Fruit fly (Drosophila melanogaster) whole organism, embryonic: ENCODE results near the gene fit.

Source experiments
- CG10147 ChIP-seq: fragments of 200-800 bp; sonication (Bioruptor generic); optimal IDR thresholded peaks from 2 replicates; lab custom pipeline; 2019; ENCODE audit warnings: missing biosample characterization, mild to moderate bottlenecking, missing genetic modification characterization, moderate library complexity
- CG10321 ChIP-seq: fragments of 200-800 bp; sonication (Bioruptor generic); IDR thresholded peaks from 2 replicates; pipeline ENCODE4 v1.3.6; 2022; ENCODE audit warnings: missing biosample characterization, missing genetic modification characterization
- CG11504 ChIP-seq: fragments of 200-800 bp; sonication (Bioruptor generic); optimal IDR thresholded peaks from 3 replicates; lab custom pipeline; 2019; ENCODE audit warnings: missing biosample characterization, mild to moderate bottlenecking, missing genetic modification characterization, moderate library complexity
- CG12744 ChIP-seq: fragments of 200-800 bp; sonication (Bioruptor generic); optimal IDR thresholded peaks from 2 replicates; lab custom pipeline; 2016; ENCODE audit warnings: missing biosample characterization, missing genetic modification characterization
- CG13424 ChIP-seq: fragments of 200-800 bp; sonication (Bioruptor generic); optimal IDR thresholded peaks from 2 replicates; lab custom pipeline; 2019; ENCODE audit warnings: missing biosample characterization, mild to moderate bottlenecking, missing genetic modification characterization, moderate library complexity
- CG13624 ChIP-seq: fragments of 200-800 bp; sonication (Bioruptor generic); optimal IDR thresholded peaks from 2 replicates; lab custom pipeline; 2016; ENCODE audit warnings: missing biosample characterization, missing genetic modification characterization
- CG15011 ChIP-seq: fragments of 200-800 bp; sonication (Bioruptor generic); optimal IDR thresholded peaks from 3 replicates; lab custom pipeline; 2018; ENCODE audit warnings: missing biosample characterization, mild to moderate bottlenecking, missing genetic modification characterization
- CG15073 ChIP-seq: fragments of 200-800 bp; sonication (Bioruptor generic); optimal IDR thresholded peaks from 2 replicates; lab custom pipeline; 2016; ENCODE audit warnings: missing biosample characterization, missing genetic modification characterization
- CG15479 ChIP-seq: fragments of 200-800 bp; sonication (Bioruptor generic); optimal IDR thresholded peaks from 3 replicates; lab custom pipeline; 2019; ENCODE audit warnings: missing biosample characterization, mild to moderate bottlenecking, missing genetic modification characterization, moderate library complexity
- CG2116 ChIP-seq: fragments of 200-800 bp; sonication (Bioruptor generic); optimal IDR thresholded peaks from 3 replicates; lab custom pipeline; 2018; ENCODE audit warnings: missing biosample characterization, mild to moderate bottlenecking, missing genetic modification characterization
- CG2678 ChIP-seq: fragments of 200-800 bp; sonication (Bioruptor generic); optimal IDR thresholded peaks from 3 replicates; lab custom pipeline; 2019; ENCODE audit warnings: missing biosample characterization, mild to moderate bottlenecking, missing genetic modification characterization, moderate library complexity
- CG31224 ChIP-seq: fragments of 200-800 bp; sonication (Bioruptor generic); IDR thresholded peaks from 2 replicates; pipeline ENCODE4 v1.3.6; 2022; ENCODE audit warnings: missing biosample characterization, missing genetic modification characterization
- CG33557 ChIP-seq: fragments of 200-800 bp; sonication (Bioruptor generic); optimal IDR thresholded peaks from 2 replicates; lab custom pipeline; 2019; ENCODE audit warnings: missing biosample characterization, mild to moderate bottlenecking, missing genetic modification characterization, moderate library complexity
- CG6654 ChIP-seq: fragments of 200-800 bp; sonication (Bioruptor generic); optimal IDR thresholded peaks from 2 replicates; lab custom pipeline; 2017; ENCODE audit warnings: missing biosample characterization, mild to moderate bottlenecking, missing genetic modification characterization
- CG6791 ChIP-seq: fragments of 200-800 bp; sonication (Bioruptor generic); IDR thresholded peaks from 3 replicates; pipeline ENCODE4 v1.3.6; 2022; ENCODE audit warnings: missing biosample characterization, missing genetic modification characterization; ENCODE audit not compliant: partially characterized antibody
- CG7271 ChIP-seq: fragments of 200-800 bp; sonication (Bioruptor generic); optimal IDR thresholded peaks from 2 replicates; lab custom pipeline; 2018; ENCODE audit warnings: missing biosample characterization, mild to moderate bottlenecking, missing genetic modification characterization, moderate library complexity
- CG7928 ChIP-seq: fragments of 200-800 bp; sonication (Bioruptor generic); optimal IDR thresholded peaks from 2 replicates; lab custom pipeline; 2017; ENCODE audit warnings: missing biosample characterization, mild to moderate bottlenecking, missing genetic modification characterization
- Chrac-16 ChIP-seq: fragments of 200-800 bp; sonication (Bioruptor generic); optimal IDR thresholded peaks from 3 replicates; lab custom pipeline; 2016; ENCODE audit warnings: missing biosample characterization, missing genetic modification characterization
- CoRest ChIP-seq: fragments of 200-800 bp; sonication (Bioruptor generic); optimal IDR thresholded peaks from 3 replicates; lab custom pipeline; 2018; ENCODE audit warnings: missing biosample characterization, mild to moderate bottlenecking, missing genetic modification characterization, moderate library complexity
- Doc3 ChIP-seq: fragments of 200-800 bp; sonication (Bioruptor generic); IDR thresholded peaks from 3 replicates; pipeline ENCODE4 v1.3.6; 2022; ENCODE audit warnings: missing biosample characterization, missing genetic modification characterization; ENCODE audit not compliant: partially characterized antibody
- Dp ChIP-seq: fragments of 200-800 bp; sonication (Bioruptor generic); optimal IDR thresholded peaks from 2 replicates; lab custom pipeline; 2018; ENCODE audit warnings: missing biosample characterization, mild to moderate bottlenecking, missing genetic modification characterization, moderate library complexity
- Dref ChIP-seq: fragments of 200-800 bp; sonication (Bioruptor generic); IDR thresholded peaks from 2 replicates; pipeline ENCODE4 v1.3.6; 2022; ENCODE audit warnings: missing biosample characterization, missing genetic modification characterization
- Ets97D ChIP-seq: fragments of 200-800 bp; sonication (Bioruptor generic); optimal IDR thresholded peaks from 3 replicates; lab custom pipeline; 2016; ENCODE audit warnings: missing biosample characterization, missing genetic modification characterization
- Fer3 ChIP-seq: fragments of 200-800 bp; sonication (Bioruptor generic); optimal IDR thresholded peaks from 2 replicates; lab custom pipeline; 2018; ENCODE audit warnings: missing biosample characterization, mild to moderate bottlenecking, missing genetic modification characterization, moderate library complexity
- Gsc ChIP-seq: fragments of 200-800 bp; sonication (Bioruptor generic); IDR thresholded peaks from 2 replicates; pipeline ENCODE4 v1.3.6; 2022; ENCODE audit warnings: missing biosample characterization, missing genetic modification characterization
- H2.0 ChIP-seq: fragments of 200-800 bp; sonication (Bioruptor generic); IDR thresholded peaks from 2 replicates; pipeline ENCODE4 v1.3.6; 2022; ENCODE audit warnings: missing biosample characterization, missing genetic modification characterization
- HLH3B ChIP-seq: fragments of 200-800 bp; sonication (Bioruptor generic); IDR thresholded peaks from 2 replicates; pipeline ENCODE4 v1.3.6; 2022; ENCODE audit warnings: missing biosample characterization, missing genetic modification characterization
- HLH54F ChIP-seq: fragments of 200-800 bp; sonication (Bioruptor generic); optimal IDR thresholded peaks from 3 replicates; lab custom pipeline; 2016; ENCODE audit warnings: missing biosample characterization, missing genetic modification characterization
- Oli ChIP-seq: fragments of 200-800 bp; sonication (Bioruptor generic); optimal IDR thresholded peaks from 2 replicates; lab custom pipeline; 2018; ENCODE audit warnings: missing biosample characterization, mild to moderate bottlenecking, missing genetic modification characterization, moderate library complexity
- Opbp ChIP-seq: fragments of 200-800 bp; sonication (Bioruptor generic); IDR thresholded peaks from 3 replicates; pipeline ENCODE4 v1.3.6; 2022; ENCODE audit warnings: missing biosample characterization, missing genetic modification characterization; ENCODE audit not compliant: partially characterized antibody
- Sry-δ ChIP-seq: fragments of 200-800 bp; sonication (Bioruptor generic); optimal IDR thresholded peaks from 2 replicates; lab custom pipeline; 2016; ENCODE audit warnings: missing biosample characterization, missing genetic modification characterization
- bbx ChIP-seq: fragments of 200-800 bp; sonication (Bioruptor generic); IDR thresholded peaks from 2 replicates; pipeline ENCODE4 v1.3.6; 2022; ENCODE audit warnings: missing biosample characterization, missing genetic modification characterization; ENCODE audit not compliant: partially characterized antibody
- cad ChIP-seq: fragments of >200 bp; optimal IDR thresholded peaks from 2 replicates; lab custom pipeline; 2017; ENCODE audit warnings: missing biosample characterization, missing genetic modification characterization
- cg ChIP-seq: fragments of 200-800 bp; sonication (Bioruptor generic); optimal IDR thresholded peaks from 3 replicates; lab custom pipeline; 2019; ENCODE audit warnings: missing biosample characterization, mild to moderate bottlenecking, missing genetic modification characterization, moderate library complexity
- chn ChIP-seq: fragments of 200-800 bp; sonication (Bioruptor generic); optimal IDR thresholded peaks from 2 replicates; lab custom pipeline; 2016; ENCODE audit warnings: missing biosample characterization, missing genetic modification characterization
- corto ChIP-seq: fragments of 200-800 bp; sonication (Bioruptor generic); optimal IDR thresholded peaks from 2 replicates; lab custom pipeline; 2016; ENCODE audit warnings: missing biosample characterization, mild to moderate bottlenecking, missing genetic modification characterization, moderate library complexity
- croc ChIP-seq: fragments of 200-800 bp; sonication (Bioruptor generic); conservative IDR thresholded peaks from 3 replicates; pipeline ENCODE4 v1.3.6; 2022; ENCODE audit warnings: missing biosample characterization, missing genetic modification characterization
- fd64A ChIP-seq: fragments of 200-800 bp; sonication (Bioruptor generic); optimal IDR thresholded peaks from 3 replicates; lab custom pipeline; 2018; ENCODE audit warnings: missing biosample characterization, mild to moderate bottlenecking, missing genetic modification characterization
- gsb ChIP-seq: fragments of 200-800 bp; sonication (Bioruptor generic); IDR thresholded peaks from 2 replicates; pipeline ENCODE4 v1.3.6; 2022; ENCODE audit warnings: missing biosample characterization, missing genetic modification characterization
- hbn ChIP-seq: fragments of 200-800 bp; sonication (Bioruptor generic); IDR thresholded peaks from 2 replicates; pipeline ENCODE4 v1.3.6; 2022; ENCODE audit warnings: missing biosample characterization, missing genetic modification characterization; ENCODE audit not compliant: partially characterized antibody
- hth ChIP-seq: fragments of >200 bp; optimal IDR thresholded peaks from 2 replicates; lab custom pipeline; 2017; ENCODE audit warnings: inconsistent platforms
- knrl ChIP-seq: fragments of 200-800 bp; sonication (Bioruptor generic); IDR thresholded peaks from 3 replicates; pipeline ENCODE4 v1.3.6; 2022; ENCODE audit warnings: missing biosample characterization, missing genetic modification characterization; ENCODE audit not compliant: partially characterized antibody
- lilli ChIP-seq: fragments of 200-800 bp; sonication (Bioruptor generic); optimal IDR thresholded peaks from 3 replicates; lab custom pipeline; 2016; ENCODE audit warnings: missing biosample characterization, missing genetic modification characterization
- pzg ChIP-seq: fragments of 200-800 bp; sonication (Bioruptor generic); optimal IDR thresholded peaks from 3 replicates; lab custom pipeline; 2018; ENCODE audit warnings: missing biosample characterization, mild to moderate bottlenecking, missing genetic modification characterization, moderate library complexity
- salm ChIP-seq: fragments of 200-800 bp; sonication (Bioruptor generic); optimal IDR thresholded peaks from 2 replicates; lab custom pipeline; 2018; ENCODE audit warnings: missing biosample characterization, mild to moderate bottlenecking, missing genetic modification characterization
- tap ChIP-seq: fragments of 200-800 bp; optimal IDR thresholded peaks from 3 replicates; lab custom pipeline; 2019; ENCODE audit warnings: missing biosample characterization, mild to moderate bottlenecking, missing genetic modification characterization, moderate library complexity
- tna ChIP-seq: fragments of 200-800 bp; sonication (Bioruptor generic); IDR thresholded peaks from 2 replicates; pipeline ENCODE4 v1.3.6; 2022; ENCODE audit warnings: missing biosample characterization, missing genetic modification characterization; ENCODE audit not compliant: partially characterized antibody
- vnd ChIP-seq: fragments of 200-800 bp; sonication (Bioruptor generic); IDR thresholded peaks from 3 replicates; pipeline ENCODE4 v1.3.6; 2022; ENCODE audit warnings: missing biosample characterization, missing genetic modification characterization; ENCODE audit not compliant: partially characterized antibody

The fit gene

dm6 chr3R:21885450-21885849, 1.2 kb upstream of the fit start, which contains the start of gene CG17819:
Gene CG17819 (minus strand): TSS chr3R:21885550.
- TF ChIP-seq CG31224 (GFP tag; lab: Robert Waterston, UW) (no peak), CG6791 (GFP tag; lab: Robert Waterston, UW) (no peak), croc (GFP tag; lab: Robert Waterston, UW) (no peak), gsb (no peak), CG11504 (tag; lab: Kevin White, UChicago) (no peak), CG15479 (GFP tag; lab: Kevin White, UChicago) (no peak)

DNA sequence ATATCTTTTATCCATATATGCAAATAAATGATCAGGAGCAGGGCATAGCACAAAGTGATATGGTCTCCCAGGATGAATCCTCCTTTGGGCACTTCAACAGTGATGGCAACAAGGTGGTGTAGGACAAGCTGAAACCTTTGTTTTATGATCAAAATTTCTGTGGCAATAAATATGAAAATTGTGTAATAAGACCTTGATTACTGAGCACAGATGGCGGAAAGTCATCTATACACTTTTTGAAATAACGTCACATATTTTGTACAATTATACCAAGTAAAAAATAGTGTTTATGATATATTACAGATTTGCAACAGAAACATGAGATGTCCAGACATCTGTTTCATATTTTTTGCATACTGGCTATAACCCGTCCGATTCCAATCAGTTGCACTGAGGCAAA, 3.7 kb downstream of the fit start, which contains the start of gene CG31465:
CG31465 (plus strand) TSS at position 301 of the 400 bp plus-strand sequence.
- TF ChIP-seq CoRest (tag; lab: Kevin White, UChicago) = no peak
- no peak for TF ChIP-seq Fer3 (tag; lab: Kevin White, UChicago)
- TF ChIP-seq cad (GFP tag; lab: Kevin White, UChicago) = no peak
- TF ChIP-seq CG33557 (GFP tag; lab: Kevin White, UChicago) = no peak
- TF ChIP-seq cg = no peak
- TF ChIP-seq CG6654 (GFP tag; lab: Kevin White, UChicago) = no peak
- TF ChIP-seq Ets97D (GFP tag; lab: Kevin White, UChicago) = no peak
- TF ChIP-seq HLH54F = no peak
- no peak for TF ChIP-seq tna (GFP tag; lab: Robert Waterston, UW)
- TF ChIP-seq Oli (tag; lab: Kevin White, UChicago) = no peak
- no peak for TF ChIP-seq fd64A (GFP tag; lab: Kevin White, UChicago)
- TF ChIP-seq CG10147 (GFP tag; lab: Kevin White, UChicago) = no peak
- no peak for TF ChIP-seq HLH3B (GFP tag; lab: Robert Waterston, UW)
- TF ChIP-seq CG10321 = no peak
- no peak for TF ChIP-seq lilli (GFP tag; lab: Kevin White, UChicago)
- TF ChIP-seq CG7271 = no peak

- TF ChIP-seq CG7928 (GFP tag; lab: Kevin White, UChicago) (no peak), Chrac-16 (no peak), H2.0 (GFP tag; lab: Robert Waterston, UW) (no peak), Opbp (peak; percentile 68; the same call in 2 of the 3 replicates), chn (GFP tag; lab: Kevin White, UChicago) (no peak), Dp (peak; percentile 89), bbx (GFP tag; lab: Robert Waterston, UW) (peak; percentile 80), Doc3 (peak; percentile 60; the same call in 2 of the 3 replicates), knrl (peak; percentile 50; the same call in 1 of the 3 replicates), CG2678 (tag; lab: Kevin White, UChicago) (no peak), corto (no peak), pzg (GFP tag; lab: Kevin White, UChicago) (peak; percentile 32), CG13624 (no peak), Gsc (GFP tag; lab: Robert Waterston, UW) (no peak), vnd (GFP tag; lab: Robert Waterston, UW) (peak; percentile 67; the same call in 2 of the 3 replicates), salm (tag; lab: Kevin White, UChicago) (no peak), Sry-δ (GFP tag; lab: Kevin White, UChicago) (peak; percentile 28), CG12744 (GFP tag; lab: Kevin White, UChicago) (no peak), Dref (GFP tag; lab: Robert Waterston, UW) (peak; percentile 81), hbn (GFP tag; lab: Robert Waterston, UW) (peak; percentile 77), hth (lab: Kevin White, UChicago) (no peak), tap (no peak), cg (no peak), CG15073 (GFP tag; lab: Kevin White, UChicago) (no peak), CG13424 (tag; lab: Kevin White, UChicago) (no peak), CG2116 (GFP tag; lab: Kevin White, UChicago) (peak; percentile 74), CG15011 (GFP tag; lab: Kevin White, UChicago) (no peak)
Observed at dm6 chr3R:21878473-21878872, 5.8 kb downstream of the fit start, which contains the start of gene CG34148. Gene CG34148 (minus strand): TSS chr3R:21878686.
